Worm (Caenorhabditis elegans) whole organism, L4 larva: ENCODE measurements around the gene T20B12.4.

Experiments used
- T26A8.4 ChIP-seq: fragments of 200-800 bp; sonication (Bioruptor generic); IDR thresholded peaks from 2 replicates; pipeline ENCODE4 v1.3.6; 2022; ENCODE audit warnings: missing genetic modification characterization, missing compliant biosample characterization
- Y105C5A.15 ChIP-seq: fragments of 200-800 bp; sonication (Bioruptor generic); IDR thresholded peaks from 2 replicates; pipeline ENCODE4 v1.3.6; 2022; ENCODE audit warnings: missing genetic modification characterization, missing compliant biosample characterization
- Y48G9A.11 ChIP-seq: fragments of 200-800 bp; sonication (Bioruptor generic); IDR thresholded peaks from 2 replicates; pipeline ENCODE4 v1.3.6; 2022; ENCODE audit warnings: missing genetic modification reagents, missing genetic modification characterization, missing compliant biosample characterization
- ZK337.2 ChIP-seq: fragments of 200-800 bp; sonication (Bioruptor generic); IDR thresholded peaks from 2 replicates; pipeline ENCODE4 v1.3.6; 2022; ENCODE audit warnings: missing genetic modification reagents, missing genetic modification characterization, missing compliant biosample characterization
- aha-1 ChIP-seq: fragments of 150-350 bp; peaks from one replicate; lab custom pipeline; 2014; ENCODE audit warnings: missing biosample characterization, missing genetic modification characterization
- ama-1 ChIP-seq: fragments of 150-350 bp; optimal IDR thresholded peaks from 2 replicates; lab custom pipeline; 2014; ENCODE audit warnings: inconsistent platforms, mixed read lengths
- ceh-20 ChIP-seq: fragments of 200-800 bp; sonication (Bioruptor generic); IDR thresholded peaks from 2 replicates; pipeline ENCODE4 v1.3.6; 2022; ENCODE audit warnings: missing genetic modification reagents, missing genetic modification characterization, missing compliant biosample characterization
- ceh-44 ChIP-seq: fragments of 200-800 bp; sonication (Bioruptor generic); IDR thresholded peaks from 2 replicates; pipeline ENCODE4 v1.3.6; 2022; ENCODE audit warnings: missing genetic modification reagents, missing genetic modification characterization, missing compliant biosample characterization
- daf-16 ChIP-seq, 3 experiments: sonication (generic microtip); optimal IDR thresholded peaks; 2 replicates each; lab custom pipeline; 2016 to 2017; ENCODE audit warnings: missing genetic modification characterization in 3 of 3, missing genetic modification reagents in 3 of 3, mild to moderate bottlenecking in 2 of 3, missing compliant biosample characterization in 2 of 3, missing biosample characterization in 1 of 3, moderate library complexity in 1 of 3
- dmd-6 ChIP-seq: fragments of 200-800 bp; sonication (Bioruptor generic); IDR thresholded peaks from 2 replicates; pipeline ENCODE4 v1.3.6; 2022; ENCODE audit warnings: missing genetic modification reagents, missing genetic modification characterization, missing compliant biosample characterization
- dpl-1 ChIP-seq: fragments of 150-350 bp; optimal IDR thresholded peaks from 2 replicates; lab custom pipeline; 2014; ENCODE audit warnings: missing biosample characterization, missing genetic modification reagents, missing genetic modification characterization
- dve-1 ChIP-seq: sonication (generic microtip); optimal IDR thresholded peaks from 2 replicates; lab custom pipeline; 2017; ENCODE audit warnings: antibody characterized with exemption, mild to moderate bottlenecking, missing genetic modification characterization, missing compliant biosample characterization; ENCODE audit not compliant: insufficient read depth
- egl-43 ChIP-seq: fragments of 200-800 bp; sonication (Bioruptor generic); IDR thresholded peaks from 2 replicates; pipeline ENCODE4 v1.3.6; 2022; ENCODE audit warnings: missing genetic modification reagents, missing genetic modification characterization, missing compliant biosample characterization
- fos-1 ChIP-seq: fragments of 150-350 bp; optimal IDR thresholded peaks from 2 replicates; lab custom pipeline; 2014; ENCODE audit warnings: missing biosample characterization, missing genetic modification characterization
- gei-8 ChIP-seq: fragments of 200-800 bp; sonication (Bioruptor generic); optimal IDR thresholded peaks from 2 replicates; lab custom pipeline; 2018; ENCODE audit warnings: mild to moderate bottlenecking, missing genetic modification characterization, missing compliant biosample characterization
- hif-1 ChIP-seq, 2 experiments: sonication (generic microtip); optimal IDR thresholded peaks; 2 replicates each; lab custom pipeline; 2016 to 2017; ENCODE audit warnings: missing compliant biosample characterization in 2 of 2, missing genetic modification characterization in 2 of 2, missing genetic modification reagents in 2 of 2, missing genotype in 2 of 2, mild to moderate bottlenecking in 1 of 2
- hlh-30 ChIP-seq: sonication (generic microtip); optimal IDR thresholded peaks from 2 replicates; lab custom pipeline; 2017; ENCODE audit warnings: antibody characterized with exemption, mild to moderate bottlenecking, missing genetic modification characterization, missing compliant biosample characterization; ENCODE audit not compliant: insufficient read depth
- hmg-1.1 ChIP-seq: fragments of 200-800 bp; sonication (Bioruptor generic); IDR thresholded peaks from 2 replicates; pipeline ENCODE4 v1.3.6; 2022; ENCODE audit warnings: missing genetic modification reagents, missing genetic modification characterization, missing compliant biosample characterization
- lim-7 ChIP-seq: fragments of 200-800 bp; sonication (Bioruptor generic); IDR thresholded peaks from 2 replicates; pipeline ENCODE4 v1.3.6; 2022; ENCODE audit warnings: missing genetic modification characterization, missing compliant biosample characterization
- lin-13 ChIP-seq: fragments of 150-350 bp; optimal IDR thresholded peaks from 2 replicates; lab custom pipeline; 2014; ENCODE audit warnings: missing biosample characterization, missing genetic modification reagents, missing genetic modification characterization
- lin-29 ChIP-seq: fragments of 200-800 bp; sonication (Bioruptor generic); IDR thresholded peaks from 2 replicates; pipeline ENCODE4 v1.3.6; 2022; ENCODE audit warnings: missing genetic modification reagents, missing genetic modification characterization, missing compliant biosample characterization
- lin-38 ChIP-seq: fragments of 200-800 bp; sonication (Bioruptor generic); IDR thresholded peaks from 2 replicates; pipeline ENCODE4 v1.3.6; 2022; ENCODE audit warnings: missing genetic modification reagents, missing genetic modification characterization, missing compliant biosample characterization
- mdl-1 ChIP-seq, 2 experiments: fragments of 150-350 bp in 1 of 2; sonication (generic microtip) in 1 of 2; optimal IDR thresholded peaks; 2 replicates each; lab custom pipeline; 2014 to 2017; ENCODE audit warnings: missing biosample characterization in 2 of 2, missing genetic modification characterization in 2 of 2
- mdt-29 ChIP-seq: fragments of 200-800 bp; sonication (Bioruptor generic); IDR thresholded peaks from 2 replicates; pipeline ENCODE4 v1.3.6; 2022; ENCODE audit warnings: missing genetic modification reagents, missing genetic modification characterization, missing compliant biosample characterization
- mep-1 ChIP-seq: fragments of 150-350 bp; sonication (generic microtip); optimal IDR thresholded peaks from 3 replicates; lab custom pipeline; 2014; ENCODE audit warnings: missing biosample characterization, missing genetic modification characterization
- mes-2 ChIP-seq: sonication (generic microtip); optimal IDR thresholded peaks from 2 replicates; lab custom pipeline; 2016; ENCODE audit warnings: missing genotype, mild to moderate bottlenecking, missing genetic modification characterization, missing compliant biosample characterization; ENCODE audit not compliant: poor library complexity, severe bottlenecking
- mxl-3 ChIP-seq: fragments of 200-800 bp; sonication (Bioruptor generic); optimal IDR thresholded peaks from 2 replicates; lab custom pipeline; 2018; ENCODE audit warnings: mild to moderate bottlenecking, missing genetic modification characterization, missing compliant biosample characterization
- nhr-102 ChIP-seq: sonication (generic microtip); optimal IDR thresholded peaks from 2 replicates; lab custom pipeline; 2016; ENCODE audit warnings: mild to moderate bottlenecking, missing genetic modification characterization, moderate library complexity, missing compliant biosample characterization
- nhr-11 ChIP-seq: fragments of 150-350 bp; optimal IDR thresholded peaks from 2 replicates; lab custom pipeline; 2014; ENCODE audit warnings: missing biosample characterization, missing genetic modification characterization
- nhr-25 ChIP-seq: sonication (generic microtip); optimal IDR thresholded peaks from 2 replicates; lab custom pipeline; 2017; ENCODE audit warnings: missing genetic modification characterization, mild to moderate bottlenecking, missing compliant biosample characterization, antibody characterized with exemption, moderate library complexity, borderline replicate concordance; ENCODE audit not compliant: insufficient read depth
- nhr-28 ChIP-seq: fragments of 150-350 bp; optimal IDR thresholded peaks from 2 replicates; lab custom pipeline; 2014; ENCODE audit warnings: missing biosample characterization, missing genetic modification characterization
- nhr-48 ChIP-seq: sonication (generic microtip); optimal IDR thresholded peaks from 2 replicates; lab custom pipeline; 2016; ENCODE audit warnings: mild to moderate bottlenecking, missing genetic modification characterization, missing compliant biosample characterization
- nhr-77 ChIP-seq: fragments of 150-350 bp; optimal IDR thresholded peaks from 2 replicates; lab custom pipeline; 2014; ENCODE audit warnings: missing biosample characterization, missing genetic modification characterization
- php-3 ChIP-seq: fragments of 200-800 bp; sonication (Bioruptor generic); IDR thresholded peaks from 2 replicates; pipeline ENCODE4 v1.3.6; 2022; ENCODE audit warnings: missing genetic modification reagents, missing genetic modification characterization, missing compliant biosample characterization
- rbr-2 ChIP-seq: sonication (generic microtip); optimal IDR thresholded peaks from 2 replicates; lab custom pipeline; 2016; ENCODE audit warnings: missing genotype, missing genetic modification characterization, missing compliant biosample characterization
- set-16 ChIP-seq: fragments of 200-800 bp; sonication (Bioruptor generic); IDR thresholded peaks from 2 replicates; pipeline ENCODE4 v1.3.6; 2022; ENCODE audit warnings: missing genetic modification reagents, missing genetic modification characterization, missing compliant biosample characterization
- snpc-1.2 ChIP-seq: fragments of 200-800 bp; sonication (Bioruptor generic); IDR thresholded peaks from 2 replicates; pipeline ENCODE4 v1.3.6; 2022; ENCODE audit warnings: missing genetic modification reagents, missing genetic modification characterization, missing compliant biosample characterization
- tra-1 ChIP-seq: fragments of 200-800 bp; sonication (Bioruptor generic); IDR thresholded peaks from 2 replicates; pipeline ENCODE4 v1.3.6; 2022; ENCODE audit warnings: missing genetic modification reagents, missing genetic modification characterization, missing compliant biosample characterization
- vab-7 ChIP-seq: fragments of 200-800 bp; sonication (Bioruptor generic); IDR thresholded peaks from 2 replicates; pipeline ENCODE4 v1.3.6; 2022; ENCODE audit warnings: missing genetic modification reagents, missing genetic modification characterization, missing compliant biosample characterization
- zfp-3 ChIP-seq: fragments of 200-800 bp; sonication (Bioruptor generic); conservative IDR thresholded peaks from 2 replicates; pipeline ENCODE4 v1.3.6; 2022; ENCODE audit warnings: missing genetic modification reagents, missing genetic modification characterization, missing compliant biosample characterization

T20B12.4 gene

ce11 chrIII:7376143-7376802 is 8.8 kb downstream of the T20B12.4 start (continued):
- TF ChIP-seq mdt-29 (GFP tag; lab: Robert Waterston, UW) (peak; percentile 91), snpc-1.2 (GFP tag; lab: Robert Waterston, UW) (no peak), rbr-2 (tag; lab: Kevin White, UChicago) (peak; percentile 55), ceh-20 (GFP tag; lab: Robert Waterston, UW) (no peak), egl-43 (peak; percentile 56; the same call in 1 of the 2 replicates), Y105C5A.15 (GFP tag; lab: Robert Waterston, UW) (no peak), hlh-30 (tag; lab: Kevin White, UChicago) (peak; percentile 96), set-16 (GFP tag; lab: Robert Waterston, UW) (no peak), ZK337.2 (GFP tag; lab: Robert Waterston, UW) (no peak), ceh-44 (GFP tag; lab: Robert Waterston, UW) (no peak), lin-29 (GFP tag; lab: Robert Waterston, UW) (no peak), mdl-1 (tag; optimal IDR thresholded peaks at IDR 0.05; lab: Kevin White, UChicago) (peak; percentile 93 to 98), nhr-77 (tag; lab: Kevin White, UChicago) (peak; percentile 2), zfp-3 (GFP tag; lab: Robert Waterston, UW) (0 out of 2 replicates have a peak, but pooled peaks have one; percentile 46), nhr-11 (tag; lab: Kevin White, UChicago) (peak; percentile 86), dmd-6 (GFP tag; lab: Robert Waterston, UW) (peak; percentile 86), mes-2 (tag; lab: Kevin White, UChicago) (peak; percentile 46), dpl-1 (GFP tag; lab: Kevin White, UChicago) (peak; percentile 49), dve-1 (tag; lab: Kevin White, UChicago) (peak; percentile 86), lin-13 (GFP tag; lab: Kevin White, UChicago) (peak; percentile 12), nhr-102 (tag; lab: Kevin White, UChicago) (peak; percentile 87), mxl-3 (GFP tag; lab: Kevin White, UChicago) (peak; percentile 92), hif-1 (tag; optimal IDR thresholded peaks at IDR 0.05; lab: Kevin White, UChicago) (peak; percentile 85 to 98), nhr-28 (tag; lab: Kevin White, UChicago) (peak; percentile 98), lin-38 (no peak), lim-7 (GFP tag; lab: Robert Waterston, UW) (no peak), daf-16 (GFP tag; optimal IDR thresholded peaks at IDR 0.05; lab: Kevin White, UChicago) (no peak), daf-16 (tag; optimal IDR thresholded peaks at IDR 0.05; lab: Kevin White, UChicago) (peak; percentile 68), nhr-25 (tag; lab: Kevin White, UChicago) (peak; percentile 89), fos-1 (tag; lab: Kevin White, UChicago) (no peak), Y48G9A.11 (GFP tag; lab: Robert Waterston, UW) (no peak), ama-1 (lab: Kevin White, UChicago) (peak; percentile 77), mep-1 (tag; lab: Kevin White, UChicago) (peak; percentile 79), gei-8 (GFP tag; lab: Kevin White, UChicago) (peak; percentile 35), vab-7 (GFP tag; lab: Robert Waterston, UW) (no peak), aha-1 (tag; lab: Kevin White, UChicago) (peak; percentile 100), tra-1 (GFP tag; lab: Robert Waterston, UW) (no peak), hmg-1.1 (GFP tag; lab: Robert Waterston, UW) (peak; percentile 35; the same call in 1 of the 2 replicates), T26A8.4 (peak; percentile 74), php-3 (GFP tag; lab: Robert Waterston, UW) (0 out of 2 replicates have a peak, but pooled peaks have one; percentile 30), nhr-48 (peak; percentile 89)
